Fruit fly (Drosophila melanogaster): ENCODE results near the gene alph.

alph gene

dm6 chr3R:29572040-29572648 lies 19.5 kb upstream of the alph start:
- no peak for TF ChIP-seq CG4496 (GFP tag; IDR thresholded peaks at IDR 0.05)
- no peak for TF ChIP-seq Pif1A (GFP tag; optimal IDR thresholded peaks at IDR 0.05)
- TF ChIP-seq CG8159 (tag; optimal IDR thresholded peaks at IDR 0.05), result no peak
- no peak for TF ChIP-seq CG32121 (GFP tag; IDR thresholded peaks at IDR 0.05)
- TF ChIP-seq CG17806 (tag; optimal IDR thresholded peaks at IDR 0.05), result no peak
- no peak for TF ChIP-seq CG15710 (tag; optimal IDR thresholded peaks at IDR 0.05)
- no peak for TF ChIP-seq EcR (GFP tag; optimal IDR thresholded peaks at IDR 0.05)
- TF ChIP-seq Pif1B (GFP tag; optimal IDR thresholded peaks at IDR 0.05), result no peak
- no peak for TF ChIP-seq gl (tag; optimal IDR thresholded peaks at IDR 0.05)
- TF ChIP-seq CG13204 (GFP tag; optimal IDR thresholded peaks at IDR 0.05), result no peak
- no peak for TF ChIP-seq CG10348 (GFP tag; IDR thresholded peaks at IDR 0.05)
- no peak for TF ChIP-seq CG9948 (tag; optimal IDR thresholded peaks at IDR 0.05)
- no peak for TF ChIP-seq CG8301 (tag; optimal IDR thresholded peaks at IDR 0.05)
- no peak for TF ChIP-seq rn (GFP tag; IDR thresholded peaks at IDR 0.05)
- TF ChIP-seq Ets98B (GFP tag; IDR thresholded peaks at IDR 0.05), result no peak
- TF ChIP-seq D1 (tag; optimal IDR thresholded peaks at IDR 0.05), result no peak
- no peak for TF ChIP-seq CG34367 (tag; optimal IDR thresholded peaks at IDR 0.05)
- TF ChIP-seq Snoo (tag; optimal IDR thresholded peaks at IDR 0.05), result no peak

- TF ChIP-seq CG10348 (GFP tag; IDR thresholded peaks at IDR 0.05) (no peak), CG14655 (GFP tag; optimal IDR thresholded peaks at IDR 0.05) (no peak), EcR (GFP tag; optimal IDR thresholded peaks at IDR 0.05) (no peak), gl (tag; optimal IDR thresholded peaks at IDR 0.05) (no peak), CG9948 (tag; optimal IDR thresholded peaks at IDR 0.05) (no peak), Snoo (tag; optimal IDR thresholded peaks at IDR 0.05) (no peak), CG13204 (GFP tag; optimal IDR thresholded peaks at IDR 0.05) (no peak)
These were observed 15.6 kb upstream of the alph start for dm6 chr3R:29576009-29576408.

- TF ChIP-seq CG8159 (tag; optimal IDR thresholded peaks at IDR 0.05), result peak; percentile 39
- no peak for TF ChIP-seq Pif1B (GFP tag; optimal IDR thresholded peaks at IDR 0.05)
- TF ChIP-seq CG15710 (tag; optimal IDR thresholded peaks at IDR 0.05), result peak; percentile 19
These were observed 10.2 kb upstream of the alph start for dm6 chr3R:29581420-29581819.

DNA sequence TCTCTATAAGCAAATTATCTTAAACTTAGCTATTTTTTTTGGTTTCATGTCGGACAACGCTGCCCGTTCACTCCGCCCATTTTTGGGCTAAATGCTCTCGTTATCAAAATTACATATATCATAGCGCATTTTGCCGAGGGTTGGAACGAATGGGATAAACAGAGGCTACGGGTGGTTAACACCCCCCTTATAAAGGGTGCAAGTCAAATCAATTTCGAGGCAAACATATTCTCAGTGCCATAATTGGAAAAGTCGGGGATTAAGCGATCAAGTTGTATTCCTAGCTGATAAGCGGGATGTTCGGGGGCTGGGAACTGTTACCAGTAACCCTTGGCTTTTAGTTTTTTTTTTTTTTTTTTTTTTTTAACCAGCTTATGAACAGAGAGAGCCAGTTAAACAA lies 8.3 kb upstream of the alph start:
- TF ChIP-seq CG34367 (tag; optimal IDR thresholded peaks at IDR 0.05) (no peak), Pif1B (GFP tag; optimal IDR thresholded peaks at IDR 0.05) (no peak), CG8301 (tag; optimal IDR thresholded peaks at IDR 0.05) (no peak), CG15710 (tag; optimal IDR thresholded peaks at IDR 0.05) (no peak), CG32121 (GFP tag; IDR thresholded peaks at IDR 0.05) (no peak), CG9948 (tag; optimal IDR thresholded peaks at IDR 0.05) (no peak)

DNA sequence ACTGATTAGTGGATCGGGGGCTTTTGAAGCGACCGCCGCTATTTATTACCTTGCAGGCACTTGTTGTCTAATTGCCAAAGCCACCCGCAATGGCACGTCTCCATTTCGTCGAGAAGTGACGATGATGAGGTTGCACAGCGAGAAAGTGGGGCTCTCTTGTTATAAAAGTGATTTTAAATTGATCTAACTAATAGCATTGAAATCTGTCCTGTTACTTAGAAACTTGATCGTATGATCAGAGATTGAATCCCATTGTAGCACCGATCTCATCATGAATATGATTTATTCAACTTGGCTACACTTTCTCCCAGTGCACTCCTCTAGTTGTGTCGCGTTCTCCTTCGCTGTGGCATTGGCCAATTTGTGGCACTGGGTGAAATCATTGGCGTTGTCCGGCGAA lies 7.4 kb upstream of the alph start:
- 0 out of 3 replicates have a peak, but pooled peaks have one; percentile 15 for TF ChIP-seq CG4496 (GFP tag; IDR thresholded peaks at IDR 0.05)
- TF ChIP-seq Ets98B (GFP tag; IDR thresholded peaks at IDR 0.05), result 0 out of 2 replicates have a peak, but pooled peaks have one; percentile 8
- no peak for TF ChIP-seq CG8301 (tag; optimal IDR thresholded peaks at IDR 0.05)
- TF ChIP-seq fd96Ca (GFP tag; IDR thresholded peaks at IDR 0.05), result 0 out of 3 replicates have a peak, but pooled peaks have one; percentile 44

DNA sequence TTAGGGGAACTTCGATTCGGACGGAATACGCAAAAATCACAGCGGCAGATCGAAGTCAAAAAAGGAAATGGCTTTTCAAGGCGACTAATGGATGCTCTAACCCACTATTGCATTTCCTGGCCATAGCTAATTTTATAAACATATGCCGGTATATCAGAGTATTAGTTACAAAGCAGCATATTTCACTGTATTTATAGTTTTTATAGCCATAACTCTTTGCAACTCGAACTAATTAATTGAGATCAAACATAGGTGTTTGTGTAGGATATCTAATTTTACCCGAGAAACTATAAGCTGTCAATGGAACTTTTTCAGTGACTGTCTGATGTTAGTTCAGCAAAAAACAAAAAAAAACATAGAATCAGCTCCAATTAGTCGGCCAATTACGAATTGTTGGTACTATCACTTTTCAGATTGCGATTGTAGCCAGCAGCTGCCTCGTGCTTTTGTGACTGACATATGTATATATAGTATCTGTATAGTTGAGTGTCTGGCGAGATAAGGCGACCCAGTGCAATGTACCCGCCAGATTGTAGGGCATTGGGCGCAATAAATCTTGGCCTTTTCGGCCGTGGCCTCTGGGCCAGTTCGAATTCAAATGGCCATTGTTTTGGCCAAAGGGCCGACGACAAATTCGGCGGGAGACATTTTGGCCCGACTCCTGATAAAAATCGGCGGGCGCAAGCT lies 6.5 kb upstream of the alph start:
- peak; percentile 38 for TF ChIP-seq EcR (GFP tag; optimal IDR thresholded peaks at IDR 0.05)
- no peak for TF ChIP-seq D1 (tag; optimal IDR thresholded peaks at IDR 0.05)
- no peak for TF ChIP-seq fd96Ca (GFP tag; IDR thresholded peaks at IDR 0.05)

dm6 chr3R:29586743-29587142 lies 4.9 kb upstream of the alph start:
- no peak for TF ChIP-seq CG9948 (tag; optimal IDR thresholded peaks at IDR 0.05)
- no peak for TF ChIP-seq Pif1A (GFP tag; optimal IDR thresholded peaks at IDR 0.05)
- TF ChIP-seq CG32121 (GFP tag; IDR thresholded peaks at IDR 0.05), result no peak
- no peak for TF ChIP-seq CG8159 (tag; optimal IDR thresholded peaks at IDR 0.05)
- no peak for TF ChIP-seq Ets98B (GFP tag; IDR thresholded peaks at IDR 0.05)
- TF ChIP-seq rn (GFP tag; IDR thresholded peaks at IDR 0.05), result no peak

DNA sequence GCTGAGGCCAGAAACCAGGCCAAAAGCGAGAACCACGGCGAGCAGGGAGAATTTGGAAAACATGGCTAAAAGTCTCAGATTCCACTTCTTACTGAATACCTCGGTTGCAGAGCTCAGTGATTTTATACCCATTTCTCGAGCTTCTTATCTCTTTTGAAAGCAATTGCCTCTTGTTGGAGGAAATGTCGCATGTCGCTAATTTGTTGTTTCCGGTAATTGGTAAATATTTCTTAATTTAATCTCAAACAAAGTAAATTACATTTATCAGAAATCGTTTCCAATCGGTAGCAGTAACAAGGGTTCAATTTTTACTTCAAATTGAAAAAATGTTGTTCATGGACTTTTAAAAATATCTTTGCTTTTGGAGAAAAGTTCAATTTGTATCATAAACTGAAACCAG lies 3.6 kb upstream of the alph start, which contains the start of gene CG7567:
Gene CG7567 (minus strand): TSS at position 101 of the 400 bp plus-strand sequence.
- TF ChIP-seq EcR (GFP tag; optimal IDR thresholded peaks at IDR 0.05) (no peak), CG14655 (GFP tag; optimal IDR thresholded peaks at IDR 0.05) (no peak), CG4496 (GFP tag; IDR thresholded peaks at IDR 0.05) (no peak), fd96Ca (GFP tag; IDR thresholded peaks at IDR 0.05) (no peak), CG13204 (GFP tag; optimal IDR thresholded peaks at IDR 0.05) (no peak), CG32121 (GFP tag; IDR thresholded peaks at IDR 0.05) (no peak), CG15710 (tag; optimal IDR thresholded peaks at IDR 0.05) (no peak), Ets98B (GFP tag; IDR thresholded peaks at IDR 0.05) (no peak), gl (tag; optimal IDR thresholded peaks at IDR 0.05) (no peak), CG9948 (tag; optimal IDR thresholded peaks at IDR 0.05) (no peak), rn (GFP tag; IDR thresholded peaks at IDR 0.05) (no peak), CG12605 (GFP tag; IDR thresholded peaks at IDR 0.05) (no peak), D1 (tag; optimal IDR thresholded peaks at IDR 0.05) (no peak), Snoo (tag; optimal IDR thresholded peaks at IDR 0.05) (no peak), Pif1A (GFP tag; optimal IDR thresholded peaks at IDR 0.05) (no peak), CG8159 (tag; optimal IDR thresholded peaks at IDR 0.05) (no peak)
